Worm (Caenorhabditis elegans) whole organism, midembryonic: ENCODE data around the gene gst-35.

ENCODE experiments used
- T22C8.4 ChIP-seq: fragments of 200-800 bp; sonication (Bioruptor generic); IDR thresholded peaks from 2 replicates; pipeline ENCODE4 v1.3.6; 2022; ENCODE audit warnings: missing genetic modification characterization, missing compliant biosample characterization
- cog-1 ChIP-seq: sonication (generic microtip); optimal IDR thresholded peaks from 2 replicates; lab custom pipeline; 2016; ENCODE audit warnings: missing genetic modification characterization, missing compliant biosample characterization
- flt-1 ChIP-seq: fragments of 200-800 bp; sonication (Bioruptor generic); IDR thresholded peaks from 2 replicates; pipeline ENCODE4 v1.3.6; 2022; ENCODE audit warnings: missing genetic modification characterization, missing compliant biosample characterization
- klf-2 ChIP-seq: fragments of 200-800 bp; sonication (Bioruptor generic); conservative IDR thresholded peaks from 2 replicates; pipeline ENCODE4 v1.3.6; 2022; ENCODE audit warnings: missing genetic modification reagents, missing genetic modification characterization, missing compliant biosample characterization
- med-1 ChIP-seq: sonication (generic microtip); optimal IDR thresholded peaks from 2 replicates; lab custom pipeline; 2017; ENCODE audit warnings: missing genetic modification characterization, mild to moderate bottlenecking, missing compliant biosample characterization, antibody characterized with exemption, missing genetic modification reagents; ENCODE audit not compliant: insufficient read depth
- ref-1 ChIP-seq: fragments of 200-800 bp; sonication (Bioruptor generic); conservative IDR thresholded peaks from 2 replicates; pipeline ENCODE4 v1.3.6; 2022; ENCODE audit warnings: missing genetic modification reagents, missing genetic modification characterization, missing compliant biosample characterization
- tab-1 ChIP-seq: fragments of 200-800 bp; sonication (Bioruptor generic); IDR thresholded peaks from 2 replicates; pipeline ENCODE4 v1.3.6; 2022; ENCODE audit warnings: missing genetic modification characterization, missing compliant biosample characterization
- ztf-23 ChIP-seq: fragments of 200-800 bp; sonication (Bioruptor generic); IDR thresholded peaks from 2 replicates; pipeline ENCODE4 v1.3.6; 2022; ENCODE audit warnings: missing genetic modification reagents, missing genetic modification characterization, missing compliant biosample characterization
- ztf-29 ChIP-seq: fragments of 200-800 bp; sonication (Bioruptor generic); IDR thresholded peaks from 2 replicates; pipeline ENCODE4 v1.3.6; 2022; ENCODE audit warnings: missing genetic modification reagents, missing genetic modification characterization, missing compliant biosample characterization

The gst-35 gene

ce11 chrII:15204069-15204850, 19.1 kb upstream of the gst-35 start:
- TF ChIP-seq med-1 (GFP tag; lab: Kevin White, UChicago) (no peak), tab-1 (GFP tag; lab: Robert Waterston, UW) (no peak), ref-1 (no peak), ztf-23 (GFP tag; lab: Robert Waterston, UW) (no peak), klf-2 (GFP tag; lab: Robert Waterston, UW) (no peak), T22C8.4 (GFP tag; lab: Robert Waterston, UW) (no peak), ztf-29 (GFP tag; lab: Robert Waterston, UW) (no peak), cog-1 (tag; lab: Kevin White, UChicago) (no peak), flt-1 (GFP tag; lab: Robert Waterston, UW) (no peak)

- TF ChIP-seq ztf-29 (GFP tag; lab: Robert Waterston, UW) = no peak
Measured at ce11 chrII:15203398-15204068, 18.3 kb upstream of the gst-35 start.

- TF ChIP-seq cog-1 (tag; lab: Kevin White, UChicago) (no peak), klf-2 (GFP tag; lab: Robert Waterston, UW) (no peak)
Measured at ce11 chrII:15197500-15197899, 12.3 kb upstream of the gst-35 start.

- no peak for TF ChIP-seq flt-1 (GFP tag; lab: Robert Waterston, UW)
- no peak for TF ChIP-seq ztf-23 (GFP tag; lab: Robert Waterston, UW)
Measured at ce11 chrII:15196433-15196832, 11.2 kb upstream of the gst-35 start, which contains the start of gene spsb-1. TSS of gene spsb-1 (plus strand) at chrII:15196733.

ce11 chrII:15195346-15195745, 10.2 kb upstream of the gst-35 start:
- TF ChIP-seq flt-1 (GFP tag; lab: Robert Waterston, UW) (no peak), ref-1 (no peak), ztf-23 (GFP tag; lab: Robert Waterston, UW) (no peak), cog-1 (tag; lab: Kevin White, UChicago) (no peak), ztf-29 (GFP tag; lab: Robert Waterston, UW) (no peak), med-1 (GFP tag; lab: Kevin White, UChicago) (no peak), T22C8.4 (GFP tag; lab: Robert Waterston, UW) (no peak), tab-1 (GFP tag; lab: Robert Waterston, UW) (no peak), klf-2 (GFP tag; lab: Robert Waterston, UW) (no peak)

ce11 chrII:15193961-15194360, 8.8 kb upstream of the gst-35 start:
- TF ChIP-seq ztf-29 (GFP tag; lab: Robert Waterston, UW) = no peak
- TF ChIP-seq ref-1 = no peak
- TF ChIP-seq ztf-23 (GFP tag; lab: Robert Waterston, UW) = no peak
- TF ChIP-seq T22C8.4 (GFP tag; lab: Robert Waterston, UW) = no peak
- no peak for TF ChIP-seq klf-2 (GFP tag; lab: Robert Waterston, UW)
- TF ChIP-seq tab-1 (GFP tag; lab: Robert Waterston, UW) = no peak
- no peak for TF ChIP-seq flt-1 (GFP tag; lab: Robert Waterston, UW)
- no peak for TF ChIP-seq med-1 (GFP tag; lab: Kevin White, UChicago)
- no peak for TF ChIP-seq cog-1 (tag; lab: Kevin White, UChicago)

ce11 chrII:15190971-15191370, 5.8 kb upstream of the gst-35 start:
- TF ChIP-seq klf-2 (GFP tag; lab: Robert Waterston, UW) (no peak), med-1 (GFP tag; lab: Kevin White, UChicago) (no peak), ref-1 (no peak), T22C8.4 (GFP tag; lab: Robert Waterston, UW) (no peak), ztf-23 (GFP tag; lab: Robert Waterston, UW) (no peak), tab-1 (GFP tag; lab: Robert Waterston, UW) (no peak), ztf-29 (GFP tag; lab: Robert Waterston, UW) (no peak)

- TF ChIP-seq ztf-23 (GFP tag; lab: Robert Waterston, UW) (no peak), flt-1 (GFP tag; lab: Robert Waterston, UW) (no peak), med-1 (GFP tag; lab: Kevin White, UChicago) (no peak), ref-1 (no peak), klf-2 (GFP tag; lab: Robert Waterston, UW) (no peak), tab-1 (GFP tag; lab: Robert Waterston, UW) (no peak), ztf-29 (GFP tag; lab: Robert Waterston, UW) (no peak), cog-1 (tag; lab: Kevin White, UChicago) (no peak), T22C8.4 (GFP tag; lab: Robert Waterston, UW) (no peak)
Measured at ce11 chrII:15189956-15190355, 4.8 kb upstream of the gst-35 start.

- TF ChIP-seq ref-1 = no peak
- no peak for TF ChIP-seq med-1 (GFP tag; lab: Kevin White, UChicago)
- TF ChIP-seq tab-1 (GFP tag; lab: Robert Waterston, UW) = no peak
- TF ChIP-seq ztf-23 (GFP tag; lab: Robert Waterston, UW) = no peak
- no peak for TF ChIP-seq klf-2 (GFP tag; lab: Robert Waterston, UW)
- TF ChIP-seq cog-1 (tag; lab: Kevin White, UChicago) = no peak
- no peak for TF ChIP-seq ztf-29 (GFP tag; lab: Robert Waterston, UW)
- TF ChIP-seq flt-1 (GFP tag; lab: Robert Waterston, UW) = no peak
- TF ChIP-seq T22C8.4 (GFP tag; lab: Robert Waterston, UW) = no peak
Measured at ce11 chrII:15183139-15183538, 2.0 kb downstream of the gst-35 start, which contains the start of gene gst-34. TSS of gene gst-34 (minus strand) at chrII:15183239.
